Fruit fly (Drosophila melanogaster) whole organism, embryonic: ENCODE results near the gene eys.

Experiments
- Blimp-1 ChIP-seq: fragments of 200-800 bp; sonication (Bioruptor generic); optimal IDR thresholded peaks from 3 replicates; lab custom pipeline; 2018; ENCODE audit warnings: missing biosample characterization, missing genetic modification characterization, mild to moderate bottlenecking, moderate library complexity, missing genetic modification reagents
- CG10147 ChIP-seq: fragments of 200-800 bp; sonication (Bioruptor generic); optimal IDR thresholded peaks from 2 replicates; lab custom pipeline; 2019; ENCODE audit warnings: missing biosample characterization, mild to moderate bottlenecking, missing genetic modification characterization, moderate library complexity
- CG10543 ChIP-seq: fragments of 200-800 bp; sonication (Bioruptor generic); optimal IDR thresholded peaks from 3 replicates; lab custom pipeline; 2017; ENCODE audit warnings: missing biosample characterization, mild to moderate bottlenecking, missing genetic modification characterization, moderate library complexity
- CG11085 ChIP-seq: fragments of 200-800 bp; sonication (Bioruptor generic); IDR thresholded peaks from 2 replicates; pipeline ENCODE4 v1.3.6; 2022; ENCODE audit warnings: missing biosample characterization, missing genetic modification characterization
- CG12104 ChIP-seq: fragments of 200-800 bp; sonication (Bioruptor generic); optimal IDR thresholded peaks from 3 replicates; lab custom pipeline; 2016; ENCODE audit warnings: missing biosample characterization, missing genetic modification characterization
- CG17612 ChIP-seq: fragments of 200-800 bp; sonication (Bioruptor generic); IDR thresholded peaks from 2 replicates; pipeline ENCODE4 v1.3.6; 2022; ENCODE audit warnings: missing biosample characterization, missing genetic modification characterization
- CG17912 ChIP-seq: fragments of 200-800 bp; sonication (Bioruptor generic); optimal IDR thresholded peaks from 2 replicates; lab custom pipeline; 2018; ENCODE audit warnings: missing biosample characterization, mild to moderate bottlenecking, missing genetic modification characterization
- CG2116 ChIP-seq: fragments of 200-800 bp; sonication (Bioruptor generic); optimal IDR thresholded peaks from 3 replicates; lab custom pipeline; 2018; ENCODE audit warnings: missing biosample characterization, mild to moderate bottlenecking, missing genetic modification characterization
- CG2120 ChIP-seq: fragments of 200-800 bp; sonication (Bioruptor generic); optimal IDR thresholded peaks from 3 replicates; lab custom pipeline; 2016; ENCODE audit warnings: missing biosample characterization, missing genetic modification characterization
- CG7745 ChIP-seq: fragments of 200-800 bp; sonication (Bioruptor generic); optimal IDR thresholded peaks from 2 replicates; lab custom pipeline; 2018; ENCODE audit warnings: missing biosample characterization, mild to moderate bottlenecking, missing genetic modification characterization, moderate library complexity
- CG7839 ChIP-seq: fragments of 200-800 bp; sonication (Bioruptor generic); optimal IDR thresholded peaks from 3 replicates; lab custom pipeline; 2018; ENCODE audit warnings: missing biosample characterization, mild to moderate bottlenecking, missing genetic modification characterization, moderate library complexity
- CG9609 ChIP-seq: fragments of 200-800 bp; sonication (Bioruptor generic); optimal IDR thresholded peaks from 3 replicates; lab custom pipeline; 2016; ENCODE audit warnings: missing biosample characterization, missing genetic modification characterization
- CkIIα-i1 ChIP-seq: fragments of 200-800 bp; sonication (Bioruptor generic); IDR thresholded peaks from 2 replicates; pipeline ENCODE4 v1.3.6; 2022; ENCODE audit warnings: missing biosample characterization, missing genetic modification characterization
- Fer3 ChIP-seq: fragments of 200-800 bp; sonication (Bioruptor generic); optimal IDR thresholded peaks from 2 replicates; lab custom pipeline; 2018; ENCODE audit warnings: missing biosample characterization, mild to moderate bottlenecking, missing genetic modification characterization, moderate library complexity
- Hmx ChIP-seq: fragments of 200-800 bp; sonication (Bioruptor generic); optimal IDR thresholded peaks from 2 replicates; lab custom pipeline; 2016; ENCODE audit warnings: missing biosample characterization, missing genetic modification characterization
- Lpt ChIP-seq: fragments of >200 bp; optimal IDR thresholded peaks from 2 replicates; lab custom pipeline; 2018; ENCODE audit warnings: missing biosample characterization, missing genetic modification characterization
- MBD-R2 ChIP-seq: fragments of 200-800 bp; sonication (Bioruptor generic); IDR thresholded peaks from 2 replicates; pipeline ENCODE4 v1.3.6; 2022; ENCODE audit warnings: missing biosample characterization, missing genetic modification characterization
- NK7.1 ChIP-seq: fragments of 200-800 bp; sonication (Bioruptor generic); optimal IDR thresholded peaks from 3 replicates; lab custom pipeline; 2016; ENCODE audit warnings: missing biosample characterization, missing genetic modification characterization
- Ravus ChIP-seq: fragments of 200-800 bp; sonication (Bioruptor generic); IDR thresholded peaks from 2 replicates; pipeline ENCODE4 v1.3.6; 2022; ENCODE audit warnings: missing biosample characterization, missing genetic modification characterization
- Sry-δ ChIP-seq: fragments of 200-800 bp; sonication (Bioruptor generic); optimal IDR thresholded peaks from 2 replicates; lab custom pipeline; 2016; ENCODE audit warnings: missing biosample characterization, missing genetic modification characterization
- YL-1 ChIP-seq: fragments of 200-800 bp; sonication (Bioruptor generic); optimal IDR thresholded peaks from 3 replicates; lab custom pipeline; 2017; ENCODE audit warnings: missing biosample characterization, mild to moderate bottlenecking, missing genetic modification characterization
- amos ChIP-seq: fragments of 200-800 bp; sonication (Bioruptor generic); IDR thresholded peaks from 2 replicates; pipeline ENCODE4 v1.3.6; 2022; ENCODE audit warnings: missing biosample characterization, missing genetic modification characterization; ENCODE audit not compliant: partially characterized antibody
- ash1 ChIP-seq: fragments of 200-800 bp; sonication (Bioruptor generic); optimal IDR thresholded peaks from 2 replicates; lab custom pipeline; 2018; ENCODE audit warnings: missing biosample characterization, mild to moderate bottlenecking, missing genetic modification characterization
- caup ChIP-seq: fragments of 200-800 bp; sonication (Bioruptor generic); optimal IDR thresholded peaks from 3 replicates; lab custom pipeline; 2017; ENCODE audit warnings: missing biosample characterization, mild to moderate bottlenecking, missing genetic modification characterization, moderate library complexity; ENCODE audit not compliant: severe bottlenecking
- cg ChIP-seq: fragments of 200-800 bp; sonication (Bioruptor generic); optimal IDR thresholded peaks from 3 replicates; lab custom pipeline; 2019; ENCODE audit warnings: missing biosample characterization, mild to moderate bottlenecking, missing genetic modification characterization, moderate library complexity
- chif ChIP-seq, 2 experiments: fragments of 200-800 bp; sonication (Bioruptor generic); optimal IDR thresholded peaks; 3 replicates each; lab custom pipeline; 2016; ENCODE audit warnings: missing biosample characterization in 2 of 2, missing genetic modification characterization in 2 of 2
- crol ChIP-seq: fragments of 200-800 bp; sonication (Bioruptor generic); IDR thresholded peaks from 2 replicates; pipeline ENCODE4 v1.3.6; 2022; ENCODE audit warnings: missing biosample characterization, missing genetic modification characterization
- ewg ChIP-seq: fragments of 200-800 bp; sonication (Bioruptor generic); optimal IDR thresholded peaks from 3 replicates; lab custom pipeline; 2017; ENCODE audit warnings: mild to moderate bottlenecking, missing biosample characterization, missing genetic modification reagents, missing genetic modification characterization
- gt ChIP-seq: fragments of 200-800 bp; sonication (Bioruptor generic); IDR thresholded peaks from 2 replicates; pipeline ENCODE4 v1.3.6; 2022; ENCODE audit warnings: missing biosample characterization, missing genetic modification characterization
- ind ChIP-seq: fragments of 200-800 bp; sonication (Bioruptor generic); optimal IDR thresholded peaks from 3 replicates; lab custom pipeline; 2016; ENCODE audit warnings: missing biosample characterization, missing genetic modification characterization
- inv ChIP-seq: fragments of 200-800 bp; sonication (Bioruptor generic); IDR thresholded peaks from 2 replicates; pipeline ENCODE4 v1.3.6; 2022; ENCODE audit warnings: missing biosample characterization, missing genetic modification characterization; ENCODE audit not compliant: partially characterized antibody
- jing ChIP-seq: fragments of 200-800 bp; sonication (Bioruptor generic); optimal IDR thresholded peaks from 2 replicates; lab custom pipeline; 2018; ENCODE audit warnings: missing biosample characterization, mild to moderate bottlenecking, missing genetic modification characterization
- lmd ChIP-seq: fragments of 200-800 bp; sonication (Bioruptor generic); IDR thresholded peaks from 2 replicates; pipeline ENCODE4 v1.3.6; 2022; ENCODE audit warnings: missing biosample characterization, missing genetic modification characterization
- otp ChIP-seq: fragments of 200-800 bp; sonication (Bioruptor generic); IDR thresholded peaks from 3 replicates; pipeline ENCODE4, ENCODE4 v1.3.6; 2022; ENCODE audit warnings: missing biosample characterization, missing genetic modification characterization
- pita ChIP-seq: fragments of 200-800 bp; sonication (Bioruptor generic); optimal IDR thresholded peaks from 2 replicates; lab custom pipeline; 2017; ENCODE audit warnings: missing biosample characterization, mild to moderate bottlenecking, missing genetic modification characterization
- prd ChIP-seq, 3 experiments: fragments of >200 bp in 2 of 3; fragments of 200-800 bp in 1 of 3; sonication (Bioruptor generic) in 1 of 3; optimal IDR thresholded peaks in 2 of 3; IDR thresholded peaks in 1 of 3; 2 replicates in 2 of 3; 3 replicates in 1 of 3; pipeline versions ENCODE4 v1.3.6 to Lab custom; 2017 to 2022; ENCODE audit warnings: missing biosample characterization in 1 of 3, missing genetic modification characterization in 1 of 3
- ranshi ChIP-seq: fragments of 200-800 bp; sonication (Bioruptor generic); IDR thresholded peaks from 2 replicates; pipeline ENCODE4 v1.3.6; 2022; ENCODE audit warnings: missing biosample characterization, missing genetic modification characterization
- sd ChIP-seq: fragments of 200-800 bp; sonication (Bioruptor generic); optimal IDR thresholded peaks from 3 replicates; lab custom pipeline; 2018; ENCODE audit warnings: missing biosample characterization, mild to moderate bottlenecking, missing genetic modification characterization, moderate library complexity
- sna ChIP-seq: fragments of 200-800 bp; sonication (Bioruptor generic); IDR thresholded peaks from 2 replicates; pipeline ENCODE4 v1.3.6; 2022; ENCODE audit warnings: missing biosample characterization, missing genetic modification characterization; ENCODE audit not compliant: partially characterized antibody
- toy ChIP-seq: fragments of 200-800 bp; sonication (Bioruptor generic); IDR thresholded peaks from 2 replicates; pipeline ENCODE4 v1.3.6; 2022; ENCODE audit warnings: missing biosample characterization, missing genetic modification characterization

Gene eys

dm6 chr2L:2269040-2269439, 42.4 kb upstream of the eys start, which contains the start of gene CG17242:
Gene CG17242 (minus strand): TSS chr2L:2269140.
- TF ChIP-seq CG9609 (GFP tag; lab: Kevin White, UChicago) (no peak), sna (no peak), CG10147 (GFP tag; lab: Kevin White, UChicago) (no peak), lmd (GFP tag; lab: Robert Waterston, UW) (no peak), inv (GFP tag; lab: Robert Waterston, UW) (no peak), ind (GFP tag; lab: Kevin White, UChicago) (no peak), Hmx (no peak), CG17912 (GFP tag; lab: Kevin White, UChicago) (no peak), pita (GFP tag; lab: Kevin White, UChicago) (no peak), ranshi (GFP tag; lab: Robert Waterston, UW) (no peak), crol (GFP tag; lab: Robert Waterston, UW) (no peak), CG2116 (GFP tag; lab: Kevin White, UChicago) (no peak), CG10543 (GFP tag; lab: Kevin White, UChicago) (no peak), gt (GFP tag; lab: Robert Waterston, UW) (no peak), CG2120 (no peak), prd (optimal IDR thresholded peaks at IDR 0.05; lab: Kevin White, UChicago) (no peak), prd (GFP tag; IDR thresholded peaks at IDR 0.05; lab: Robert Waterston, UW) (no peak), CkIIα-i1 (GFP tag; lab: Robert Waterston, UW) (no peak), toy (GFP tag; lab: Robert Waterston, UW) (no peak), sd (tag; lab: Kevin White, UChicago) (no peak)

- TF ChIP-seq jing = no peak
- TF ChIP-seq NK7.1 (GFP tag; lab: Kevin White, UChicago) = no peak
- no peak for TF ChIP-seq CG11085 (GFP tag; lab: Robert Waterston, UW)
- TF ChIP-seq otp = no peak
- TF ChIP-seq, all 482 proteins: peak for 0
Observed at dm6 chr2L:2284863-2285262, 26.6 kb upstream of the eys start, which contains the start of gene CG4271. Gene CG4271 (plus strand): TSS chr2L:2285163.

- TF ChIP-seq MBD-R2 (GFP tag; lab: Robert Waterston, UW) (no peak), CG17612 (no peak), caup (GFP tag; lab: Kevin White, UChicago) (no peak), CG7745 (tag; lab: Kevin White, UChicago) (no peak), Blimp-1 (GFP tag; lab: Kevin White, UChicago) (no peak), amos (no peak), chif (GFP tag; optimal IDR thresholded peaks at IDR 0.05; lab: Kevin White, UChicago) (no peak), CG12104 (GFP tag; lab: Kevin White, UChicago) (no peak), cg (GFP tag; lab: Kevin White, UChicago) (no peak)
- TF ChIP-seq, all 482 proteins: peak for 0
Observed at dm6 chr2L:2286773-2287172, 24.7 kb upstream of the eys start, which contains the start of gene CG31681. Gene CG31681 (minus strand): TSS chr2L:2286873.

- TF ChIP-seq YL-1 (GFP tag; lab: Kevin White, UChicago) = no peak
- TF ChIP-seq Sry-δ (GFP tag; lab: Kevin White, UChicago) = no peak
- no peak for TF ChIP-seq Fer3 (tag; lab: Kevin White, UChicago)
- no peak for TF ChIP-seq ash1
- no peak for TF ChIP-seq Ravus (GFP tag; lab: Robert Waterston, UW)
- TF ChIP-seq CG7839 = no peak
- no peak for TF ChIP-seq Lpt
- TF ChIP-seq ewg = no peak
Observed at dm6 chr2L:2287807-2288206, 23.7 kb upstream of the eys start, which contains the start of gene CG42658. Gene CG42658 (minus strand): TSS chr2L:2287907.
